Worm (Caenorhabditis elegans) whole organism, L4 larva: ENCODE data around the gene tbb-2.

ENCODE experiments used
- F26F4.8 ChIP-seq: fragments of 200-800 bp; sonication (Bioruptor generic); conservative IDR thresholded peaks from 2 replicates; pipeline ENCODE4 v1.3.6; 2022; ENCODE audit warnings: missing genetic modification characterization, missing compliant biosample characterization
- ceh-82 ChIP-seq: sonication (generic microtip); optimal IDR thresholded peaks from 2 replicates; lab custom pipeline; 2017; ENCODE audit warnings: missing biosample characterization, missing genetic modification characterization
- mep-1 ChIP-seq: fragments of 150-350 bp; sonication (generic microtip); optimal IDR thresholded peaks from 3 replicates; lab custom pipeline; 2014; ENCODE audit warnings: missing biosample characterization, missing genetic modification characterization
- nhr-10 ChIP-seq: fragments of 150-350 bp; optimal IDR thresholded peaks from 2 replicates; lab custom pipeline; 2014; ENCODE audit warnings: missing biosample characterization, missing genetic modification characterization
- zfp-3 ChIP-seq: fragments of 200-800 bp; sonication (Bioruptor generic); conservative IDR thresholded peaks from 2 replicates; pipeline ENCODE4 v1.3.6; 2022; ENCODE audit warnings: missing genetic modification reagents, missing genetic modification characterization, missing compliant biosample characterization

- TF ChIP-seq ceh-82 (tag; lab: Kevin White, UChicago) (no peak), mep-1 (tag; lab: Kevin White, UChicago) (no peak), zfp-3 (GFP tag; lab: Robert Waterston, UW) (no peak), F26F4.8 (GFP tag; lab: Robert Waterston, UW) (no peak), nhr-10 (tag; lab: Kevin White, UChicago) (no peak)
Observed at ce11 chrIII:3976291-3976690, 41.1 kb downstream of the tbb-2 start, which contains the start of gene msi-1.
